Fruit fly (Drosophila melanogaster) whole organism, embryonic: ENCODE measurements around the gene AstA.

Source experiments
- BtbVII ChIP-seq: fragments of 200-800 bp; sonication (Bioruptor generic); optimal IDR thresholded peaks from 3 replicates; lab custom pipeline; 2017; ENCODE audit warnings: missing biosample characterization, mild to moderate bottlenecking, missing genetic modification characterization
- CoRest ChIP-seq: fragments of 200-800 bp; sonication (Bioruptor generic); optimal IDR thresholded peaks from 3 replicates; lab custom pipeline; 2018; ENCODE audit warnings: missing biosample characterization, mild to moderate bottlenecking, missing genetic modification characterization, moderate library complexity
- slou ChIP-seq: fragments of 200-800 bp; sonication (Bioruptor generic); optimal IDR thresholded peaks from 3 replicates; lab custom pipeline; 2016; ENCODE audit warnings: missing biosample characterization, missing genetic modification characterization

dm6 chr3R:24812987-24813636, 48.2 kb upstream of the AstA start:
- TF ChIP-seq slou (GFP tag; lab: Kevin White, UChicago) (no peak), BtbVII (GFP tag; lab: Kevin White, UChicago) (no peak), CoRest (tag; lab: Kevin White, UChicago) (no peak)
